Worm (Caenorhabditis elegans): ENCODE data around the gene Y105C5A.1274.
"Not testable (repeated sequence)": the region's sequence is repeated elsewhere in the genome, so short reads cannot be mapped to it uniquely, and the experiment has no call there.

DNA sequence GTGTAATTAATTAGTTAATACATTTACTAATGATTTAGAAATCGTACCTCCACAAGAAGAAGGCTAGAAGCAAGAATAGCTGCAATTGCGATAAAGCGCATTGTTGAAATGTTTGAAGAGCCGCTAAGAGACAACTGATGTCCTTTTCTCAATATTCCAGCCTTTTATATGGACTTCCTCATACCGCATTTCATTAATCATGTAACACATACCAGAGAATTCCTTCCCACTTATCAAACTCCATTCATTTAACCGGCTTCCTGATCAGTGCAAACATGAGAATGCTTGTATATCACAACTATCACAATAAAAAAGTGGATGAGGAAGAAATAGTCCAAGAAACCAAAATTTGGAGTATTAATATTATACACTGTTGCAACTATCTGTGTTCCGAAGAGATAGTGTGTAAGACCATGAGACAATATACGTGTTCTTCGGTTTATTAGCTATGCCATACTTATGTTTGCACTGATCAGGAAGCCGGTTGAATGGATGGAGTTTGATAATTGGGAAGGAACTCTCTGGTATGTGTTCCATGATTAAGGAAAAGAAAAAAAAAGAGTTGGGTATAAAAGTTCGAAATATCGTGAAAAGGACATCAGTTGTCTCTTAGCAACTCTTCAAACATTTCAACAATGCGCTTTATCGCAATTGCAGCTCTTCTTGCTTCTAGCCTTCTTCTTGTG lies 39.5 kb upstream of the Y105C5A.1274 start, which contains the start of the genes pqn-78 and pqn-79:
- not testable (repeated sequence) for TF ChIP-seq ztf-1 (GFP tag; conservative IDR thresholded peaks at IDR 0.05); nhr-21 (tag; optimal IDR thresholded peaks at IDR 0.05); skn-1 (tag; optimal IDR thresholded peaks at IDR 0.05); nhr-77 (tag; optimal IDR thresholded peaks at IDR 0.05); elt-1 (tag; optimal IDR thresholded peaks at IDR 0.05); ama-1 (optimal IDR thresholded peaks at IDR 0.05); nhr-12 (tag; optimal IDR thresholded peaks at IDR 0.05); blmp-1 (tag; optimal IDR thresholded peaks at IDR 0.05; ENCODE audit: insufficient read depth); nhr-25 (tag; optimal IDR thresholded peaks at IDR 0.05); snpc-4 (tag; optimal IDR thresholded peaks at IDR 0.05); peb-1 (tag; optimal IDR thresholded peaks at IDR 0.05); egl-27 (tag; optimal IDR thresholded peaks at IDR 0.05); elt-3 (tag; optimal IDR thresholded peaks at IDR 0.05)

All from whole organism, L2 larva.